Fruit fly (Drosophila melanogaster) whole organism, embryonic: Measurements from ENCODE around the gene RpS28-like.

ENCODE experiments used
- Sin3A ChIP-seq: fragments of >200 bp; optimal IDR thresholded peaks from 2 replicates; lab custom pipeline; 2018
- her ChIP-seq: fragments of 200-800 bp; sonication (Bioruptor generic); optimal IDR thresholded peaks from 2 replicates; lab custom pipeline; 2016; ENCODE audit warnings: missing biosample characterization, missing genetic modification characterization
- pan ChIP-seq, 4 experiments: fragments of >200 bp in 3 of 4; fragments of 200-800 bp in 1 of 4; sonication (Bioruptor generic) in 1 of 4; optimal IDR thresholded peaks in 3 of 4; IDR thresholded peaks in 1 of 4; 2 replicates each; pipeline versions ENCODE4 v1.3.6 to Lab custom; 2017 to 2022; ENCODE audit warnings: missing biosample characterization in 2 of 4, missing genetic modification characterization in 2 of 4, mixed read lengths in 1 of 4
- so ChIP-seq: fragments of 200-800 bp; sonication (Bioruptor generic); IDR thresholded peaks from 3 replicates; pipeline ENCODE4 v1.3.6; 2022; ENCODE audit warnings: missing biosample characterization, missing genetic modification characterization

DNA sequence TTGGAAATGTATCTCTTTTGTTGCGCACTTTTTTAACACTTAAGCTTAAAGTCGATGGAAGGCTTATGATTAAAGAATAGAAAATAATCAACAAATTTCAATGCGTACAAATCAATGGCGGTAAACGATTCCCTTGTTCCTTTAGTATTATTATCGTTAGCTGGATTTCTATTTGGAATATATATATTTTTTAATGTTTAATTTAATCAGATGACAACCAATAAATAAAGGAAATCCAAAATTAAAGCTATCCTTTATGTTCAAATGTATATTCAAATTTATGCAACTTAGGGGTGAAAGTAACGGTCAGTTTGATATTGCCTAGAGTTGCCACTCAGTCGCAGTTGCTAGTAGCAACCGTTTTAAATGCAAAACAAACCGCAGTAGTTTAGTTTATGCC, 1.5 kb upstream of the RpS28-like start, which contains the start of gene CG3769:
- TF ChIP-seq so (no peak), her (GFP tag; lab: Kevin White, UChicago) (no peak), Sin3A (lab: Kevin White, UChicago) (no peak), pan (optimal IDR thresholded peaks at IDR 0.05; lab: Kevin White, UChicago) (no peak), pan (GFP tag; optimal IDR thresholded peaks at IDR 0.05 in 1 of 2, IDR thresholded peaks at IDR 0.05 in 1 of 2) (no peak)
